Worm (Caenorhabditis elegans): ENCODE data around the gene C15H7.4.

Gene C15H7.4

ce11 chrIII:9703747-9704605, 48.3 kb upstream of the C15H7.4 start (continued):
- TF ChIP-seq ztf-11 (tag; optimal IDR thresholded peaks at IDR 0.05): no peak
- TF ChIP-seq egl-27 (tag; optimal IDR thresholded peaks at IDR 0.05): no peak
- no peak for TF ChIP-seq sdz-12 (GFP tag; optimal IDR thresholded peaks at IDR 0.05)
- no peak for TF ChIP-seq D1046.2 (GFP tag; IDR thresholded peaks at IDR 0.05)
- no peak for TF ChIP-seq zip-11 (GFP tag; IDR thresholded peaks at IDR 0.05)
- peak; percentile 31 for TF ChIP-seq hlh-30 (tag; optimal IDR thresholded peaks at IDR 0.05; ENCODE audit: insufficient read depth)
- TF ChIP-seq nhr-28 (tag; optimal IDR thresholded peaks at IDR 0.05): peak; percentile 54
- no peak for TF ChIP-seq lin-15B (tag; optimal IDR thresholded peaks at IDR 0.05)
- TF ChIP-seq nhr-48 (tag; optimal IDR thresholded peaks at IDR 0.05): no peak
- no peak for TF ChIP-seq tra-1 (GFP tag; IDR thresholded peaks at IDR 0.05)
- TF ChIP-seq dmd-6 (GFP tag; IDR thresholded peaks at IDR 0.05): peak; percentile 35; the same call in 1 of the 2 replicates
- TF ChIP-seq ctbp-1 (GFP tag; IDR thresholded peaks at IDR 0.05): peak; percentile 64; the same call in 1 of the 2 replicates
- no peak for TF ChIP-seq unc-130 (GFP tag; optimal IDR thresholded peaks at IDR 0.05)
- TF ChIP-seq php-3 (GFP tag; IDR thresholded peaks at IDR 0.05): no peak
- TF ChIP-seq spr-1 (tag; optimal IDR thresholded peaks at IDR 0.05): peak; percentile 18
- TF ChIP-seq nhr-11 (tag; optimal IDR thresholded peaks at IDR 0.05): peak; percentile 40
- peak; percentile 55 for TF ChIP-seq dve-1 (tag; optimal IDR thresholded peaks at IDR 0.05; ENCODE audit: insufficient read depth)
- no peak for TF ChIP-seq spr-3 (GFP tag; optimal IDR thresholded peaks at IDR 0.05)
- TF ChIP-seq aha-1 (tag): peak; percentile 74
- no peak for TF ChIP-seq Y48G9A.11 (GFP tag; IDR thresholded peaks at IDR 0.05)
- no peak for TF ChIP-seq daf-16 (GFP tag; optimal IDR thresholded peaks at IDR 0.05)
- TF ChIP-seq daf-16 (tag; optimal IDR thresholded peaks at IDR 0.05): peak; percentile 11

- TF ChIP-seq unc-62 (GFP tag; optimal IDR thresholded peaks at IDR 0.05 in 1 of 2): peak in 1 of 2 experiments; percentile 38
- TF ChIP-seq unc-62 (tag; optimal IDR thresholded peaks at IDR 0.05): no peak
- TF ChIP-seq hlh-11 (tag; optimal IDR thresholded peaks at IDR 0.05): peak; percentile 48
- peak; percentile 23 for TF ChIP-seq mep-1 (tag; optimal IDR thresholded peaks at IDR 0.05)
- TF ChIP-seq daf-19 (GFP tag; conservative IDR thresholded peaks at IDR 0.05): no peak
- TF ChIP-seq nhr-25 (tag; optimal IDR thresholded peaks at IDR 0.05; ENCODE audit: borderline replicate concordance, insufficient read depth): peak; percentile 31
- no peak for TF ChIP-seq T26A8.4 (GFP tag; IDR thresholded peaks at IDR 0.05)
- TF ChIP-seq rbr-2 (tag; optimal IDR thresholded peaks at IDR 0.05): peak; percentile 3
- no peak; the same call in 1 of the 2 replicates for TF ChIP-seq tra-1 (GFP tag; IDR thresholded peaks at IDR 0.05)
- 0 out of 2 replicates have a peak, but pooled peaks have one; percentile 15 for TF ChIP-seq egl-43 (GFP tag; IDR thresholded peaks at IDR 0.05)
- TF ChIP-seq daf-16 (GFP tag; optimal IDR thresholded peaks at IDR 0.05): no peak
- TF ChIP-seq daf-16 (tag; optimal IDR thresholded peaks at IDR 0.05): peak; percentile 20
- peak; percentile 7; the same call in 1 of the 2 replicates for TF ChIP-seq hmg-1.1 (GFP tag; IDR thresholded peaks at IDR 0.05)
- TF ChIP-seq lsy-2 (tag; optimal IDR thresholded peaks at IDR 0.05): peak in 1 of 2 experiments; percentile 6
- TF ChIP-seq mdl-1 (tag; optimal IDR thresholded peaks at IDR 0.05): peak in 1 of 2 experiments; percentile 67
- TF ChIP-seq set-16 (GFP tag; IDR thresholded peaks at IDR 0.05): peak; percentile 27; the same call in 1 of the 2 replicates
- TF ChIP-seq madf-5 (GFP tag; IDR thresholded peaks at IDR 0.05): no peak
- no peak for TF ChIP-seq dmd-8 (GFP tag; IDR thresholded peaks at IDR 0.05)
- peak; percentile 17; the same call in 1 of the 2 replicates for TF ChIP-seq dmd-6 (GFP tag; IDR thresholded peaks at IDR 0.05)
- no peak for TF ChIP-seq vab-7 (GFP tag; IDR thresholded peaks at IDR 0.05)
- TF ChIP-seq aha-1 (tag): peak; percentile 72
- peak; percentile 24 for TF ChIP-seq mes-2 (tag; optimal IDR thresholded peaks at IDR 0.05; ENCODE audit: poor library complexity, severe bottlenecking)
- no peak for TF ChIP-seq mxl-3 (GFP tag; optimal IDR thresholded peaks at IDR 0.05)
- TF ChIP-seq hlh-30 (tag; optimal IDR thresholded peaks at IDR 0.05; ENCODE audit: insufficient read depth): peak; percentile 48
- TF ChIP-seq F37D6.2 (tag; optimal IDR thresholded peaks at IDR 0.05): peak; percentile 1
Measured at ce11 chrIII:9702665-9703252, 47.1 kb upstream of the C15H7.4 start.

Measured in whole organism, L4 larva.